Fruit fly (Drosophila melanogaster): ENCODE results near the gene LysP.

Gene LysP

DNA sequence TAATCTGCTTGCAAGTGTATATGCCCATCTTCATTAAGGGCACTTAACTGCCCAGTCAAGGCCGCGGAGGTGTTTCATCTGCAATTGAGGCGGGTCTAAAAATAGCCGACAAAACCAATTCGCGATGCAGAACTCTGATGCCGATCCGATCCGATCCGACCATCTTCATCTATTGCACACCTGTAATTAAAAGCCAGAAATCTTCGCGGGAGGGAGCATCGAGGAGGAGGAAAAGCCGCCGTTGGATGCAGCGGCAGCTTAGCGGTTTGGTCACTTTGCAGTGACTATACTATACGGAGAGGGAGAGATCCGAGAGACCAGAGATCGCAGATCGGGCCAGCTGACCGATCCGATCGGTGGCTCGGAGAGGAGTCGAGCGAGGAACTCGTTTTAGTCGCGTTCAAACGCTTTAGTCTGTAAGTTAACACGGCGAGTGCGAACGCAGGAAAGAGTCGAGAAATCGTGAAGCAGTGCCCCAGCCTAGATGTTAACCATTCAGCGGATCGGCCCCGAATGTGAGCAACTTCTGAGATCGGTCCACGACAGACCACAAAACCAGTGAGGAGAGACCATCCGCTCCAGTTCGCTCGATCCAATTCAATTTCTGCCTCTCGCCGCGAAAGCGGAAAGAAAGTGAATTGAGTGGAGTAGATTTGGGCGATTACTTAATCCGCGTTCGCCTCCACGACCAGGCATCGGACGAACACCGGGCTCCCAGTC, 37.7 kb upstream of the LysP start, which contains the start of gene tfc (continued):
- TF ChIP-seq CG11398 (GFP tag; optimal IDR thresholded peaks at IDR 0.05): no peak
- no peak for TF ChIP-seq knrl (GFP tag; IDR thresholded peaks at IDR 0.05; ENCODE audit: partially characterized antibody)
- no peak for TF ChIP-seq kah (GFP tag; optimal IDR thresholded peaks at IDR 0.05)
- no peak for TF ChIP-seq bowl (GFP tag; IDR thresholded peaks at IDR 0.05)
- no peak for TF ChIP-seq CG11085 (GFP tag; IDR thresholded peaks at IDR 0.05)
- TF ChIP-seq zen2 (GFP tag; IDR thresholded peaks at IDR 0.05; ENCODE audit: partially characterized antibody): 0 out of 3 replicates have a peak, but pooled peaks have one; percentile 19
- no peak for TF ChIP-seq Tbp (GFP tag; optimal IDR thresholded peaks at IDR 0.05)
- TF ChIP-seq CG1024 (GFP tag; IDR thresholded peaks at IDR 0.05): no peak
- TF ChIP-seq pho (GFP tag; optimal IDR thresholded peaks at IDR 0.05): no peak
- TF ChIP-seq psq (GFP tag; optimal IDR thresholded peaks at IDR 0.05): no peak
- TF ChIP-seq CG12236 (GFP tag; optimal IDR thresholded peaks at IDR 0.05): no peak
- TF ChIP-seq Trl (optimal IDR thresholded peaks at IDR 0.05): peak; percentile 11 to 22
- no peak for TF ChIP-seq Trl (GFP tag; optimal IDR thresholded peaks at IDR 0.05)
- no peak for TF ChIP-seq chif (GFP tag; optimal IDR thresholded peaks at IDR 0.05)
- no peak for TF ChIP-seq D19A (tag; optimal IDR thresholded peaks at IDR 0.05)
- TF ChIP-seq CG8478 (optimal IDR thresholded peaks at IDR 0.05): no peak
- peak; percentile 90 for TF ChIP-seq Deaf1 (tag; optimal IDR thresholded peaks at IDR 0.05)
- TF ChIP-seq Fer2 (tag; optimal IDR thresholded peaks at IDR 0.05): no peak
- TF ChIP-seq row (GFP tag; IDR thresholded peaks at IDR 0.05): no peak
- no peak for TF ChIP-seq Poxn (GFP tag; IDR thresholded peaks at IDR 0.05)
- TF ChIP-seq Blimp-1 (GFP tag; optimal IDR thresholded peaks at IDR 0.05): peak; percentile 89
- no peak for TF ChIP-seq Kr (GFP tag; optimal IDR thresholded peaks at IDR 0.05)
- no peak for TF ChIP-seq ato (GFP tag; IDR thresholded peaks at IDR 0.05; ENCODE audit: partially characterized antibody)
- TF ChIP-seq CG7928 (GFP tag; optimal IDR thresholded peaks at IDR 0.05): no peak
- no peak for TF ChIP-seq CTCF (GFP tag; optimal IDR thresholded peaks at IDR 0.05)
- TF ChIP-seq CG14860 (GFP tag; IDR thresholded peaks at IDR 0.05; ENCODE audit: partially characterized antibody): no peak
- TF ChIP-seq CG10321 (GFP tag; IDR thresholded peaks at IDR 0.05): no peak
- TF ChIP-seq Bdp1 (GFP tag; optimal IDR thresholded peaks at IDR 0.05): no peak
- no peak for TF ChIP-seq CG7745 (tag; optimal IDR thresholded peaks at IDR 0.05)
- no peak for TF ChIP-seq Dek (tag; optimal IDR thresholded peaks at IDR 0.05)
- no peak for TF ChIP-seq ab (GFP tag; optimal IDR thresholded peaks at IDR 0.05)
- TF ChIP-seq CG11695 (GFP tag; IDR thresholded peaks at IDR 0.05): no peak
- no peak for TF ChIP-seq CG30403 (GFP tag; optimal IDR thresholded peaks at IDR 0.05)
- TF ChIP-seq ase (GFP tag; IDR thresholded peaks at IDR 0.05): no peak
- TF ChIP-seq PHDP (tag; optimal IDR thresholded peaks at IDR 0.05): no peak
- no peak for TF ChIP-seq Ptx1 (GFP tag; IDR thresholded peaks at IDR 0.05)
- TF ChIP-seq fru (optimal IDR thresholded peaks at IDR 0.05): no peak
- TF ChIP-seq tin (GFP tag; optimal IDR thresholded peaks at IDR 0.05): no peak
- TF ChIP-seq p53 (GFP tag; optimal IDR thresholded peaks at IDR 0.05): no peak
- peak; percentile 18 for TF ChIP-seq oc (tag; optimal IDR thresholded peaks at IDR 0.05)
- no peak for TF ChIP-seq CG6272 (GFP tag; IDR thresholded peaks at IDR 0.05)
- TF ChIP-seq grn (GFP tag; optimal IDR thresholded peaks at IDR 0.05): no peak
- no peak for TF ChIP-seq CG32767 (GFP tag; IDR thresholded peaks at IDR 0.05)
- no peak for TF ChIP-seq CG8944 (GFP tag; optimal IDR thresholded peaks at IDR 0.05)
- TF ChIP-seq mam (GFP tag; optimal IDR thresholded peaks at IDR 0.05): no peak
- TF ChIP-seq CG34422 (GFP tag; IDR thresholded peaks at IDR 0.05): no peak
- TF ChIP-seq CG13123 (GFP tag; optimal IDR thresholded peaks at IDR 0.05): no peak
- no peak for TF ChIP-seq NFAT (GFP tag; IDR thresholded peaks at IDR 0.05)
- no peak for TF ChIP-seq chn (GFP tag; optimal IDR thresholded peaks at IDR 0.05)
- TF ChIP-seq Sry-δ (GFP tag; optimal IDR thresholded peaks at IDR 0.05): no peak
- TF ChIP-seq CG13287 (GFP tag; IDR thresholded peaks at IDR 0.05; ENCODE audit: partially characterized antibody): 0 out of 2 replicates have a peak, but pooled peaks have one; percentile 20
- peak; percentile 42 for TF ChIP-seq Med (GFP tag)
- no peak for TF ChIP-seq CkIIα-i1 (GFP tag; IDR thresholded peaks at IDR 0.05)
